Worm (Caenorhabditis elegans) whole organism, late embryonic: ENCODE measurements around the gene H20E11.2.

Source experiments
- K09A11.1 ChIP-seq: sonication (generic microtip); optimal IDR thresholded peaks from 2 replicates; lab custom pipeline; 2017; ENCODE audit warnings: antibody characterized with exemption, mild to moderate bottlenecking, missing genetic modification characterization, missing compliant biosample characterization; ENCODE audit not compliant: insufficient read depth
- Y22D7AL.16 ChIP-seq: sonication (generic microtip); optimal IDR thresholded peaks from 2 replicates; lab custom pipeline; 2016; ENCODE audit warnings: missing genetic modification characterization, missing compliant biosample characterization
- ahr-1 ChIP-seq: sonication (generic microtip); optimal IDR thresholded peaks from 2 replicates; lab custom pipeline; 2016; ENCODE audit warnings: missing genetic modification characterization, missing compliant biosample characterization
- ceh-18 ChIP-seq: sonication (generic microtip); optimal IDR thresholded peaks from 2 replicates; lab custom pipeline; 2016; ENCODE audit warnings: missing genetic modification characterization, missing compliant biosample characterization
- ceh-2 ChIP-seq: sonication (generic microtip); optimal IDR thresholded peaks from 2 replicates; lab custom pipeline; 2016; ENCODE audit warnings: missing genotype, missing genetic modification characterization, missing compliant biosample characterization
- ceh-24 ChIP-seq: sonication (generic microtip); optimal IDR thresholded peaks from 2 replicates; lab custom pipeline; 2016; ENCODE audit warnings: mild to moderate bottlenecking, missing genetic modification characterization, missing compliant biosample characterization
- ceh-30 ChIP-seq: fragments of 150-350 bp; optimal IDR thresholded peaks from 2 replicates; lab custom pipeline; 2014; ENCODE audit warnings: missing biosample characterization, missing genetic modification characterization
- ceh-34 ChIP-seq: sonication (generic microtip); optimal IDR thresholded peaks from 2 replicates; lab custom pipeline; 2016; ENCODE audit warnings: mild to moderate bottlenecking, missing genetic modification characterization, missing compliant biosample characterization
- ceh-48 ChIP-seq: sonication (generic microtip); optimal IDR thresholded peaks from 2 replicates; lab custom pipeline; 2016; ENCODE audit warnings: missing genetic modification characterization, inconsistent platforms, missing compliant biosample characterization
- ceh-9 ChIP-seq: sonication (generic microtip); optimal IDR thresholded peaks from 2 replicates; lab custom pipeline; 2016; ENCODE audit warnings: mild to moderate bottlenecking, missing genetic modification characterization, inconsistent platforms, missing compliant biosample characterization
- che-1 ChIP-seq: sonication (generic microtip); optimal IDR thresholded peaks from 2 replicates; lab custom pipeline; 2016; ENCODE audit warnings: mild to moderate bottlenecking, missing genetic modification characterization, missing compliant biosample characterization
- dve-1 ChIP-seq: sonication (generic microtip); optimal IDR thresholded peaks from 2 replicates; lab custom pipeline; 2017; ENCODE audit warnings: antibody characterized with exemption, mild to moderate bottlenecking, missing genetic modification characterization, missing compliant biosample characterization
- elt-2 ChIP-seq: sonication (generic microtip); optimal IDR thresholded peaks from 2 replicates; lab custom pipeline; 2016; ENCODE audit warnings: missing genetic modification reagents, missing genetic modification characterization, missing compliant biosample characterization
- elt-4 ChIP-seq: sonication (generic microtip); optimal IDR thresholded peaks from 2 replicates; lab custom pipeline; 2016; ENCODE audit warnings: missing genetic modification characterization, missing compliant biosample characterization
- ets-4 ChIP-seq: sonication (generic microtip); optimal IDR thresholded peaks from 2 replicates; lab custom pipeline; 2016; ENCODE audit warnings: missing genetic modification characterization, missing compliant biosample characterization
- fax-1 ChIP-seq: sonication (generic microtip); optimal IDR thresholded peaks from 2 replicates; lab custom pipeline; 2016; ENCODE audit warnings: missing genotype, missing genetic modification characterization, missing compliant biosample characterization
- fkh-6 ChIP-seq: sonication (generic microtip); optimal IDR thresholded peaks from 2 replicates; lab custom pipeline; 2016; ENCODE audit warnings: missing genetic modification characterization, missing compliant biosample characterization
- gmeb-2 ChIP-seq: sonication (generic microtip); optimal IDR thresholded peaks from 2 replicates; lab custom pipeline; 2016; ENCODE audit warnings: missing genetic modification characterization, inconsistent platforms, missing compliant biosample characterization
- hlh-13 ChIP-seq: fragments of 200-800 bp; sonication (Bioruptor generic); optimal IDR thresholded peaks from 2 replicates; lab custom pipeline; 2018; ENCODE audit warnings: mild to moderate bottlenecking, missing genetic modification characterization, missing compliant biosample characterization
- hlh-6 ChIP-seq: sonication (generic microtip); optimal IDR thresholded peaks from 2 replicates; lab custom pipeline; 2016; ENCODE audit warnings: missing genotype, missing genetic modification characterization, missing compliant biosample characterization
- hlh-8 ChIP-seq: sonication (generic microtip); optimal IDR thresholded peaks from 2 replicates; lab custom pipeline; 2016; ENCODE audit warnings: missing genotype, missing genetic modification characterization, missing compliant biosample characterization
- lim-6 ChIP-seq: sonication (generic microtip); optimal IDR thresholded peaks from 2 replicates; lab custom pipeline; 2016; ENCODE audit warnings: missing genetic modification characterization, missing compliant biosample characterization
- pag-3 ChIP-seq: sonication (generic microtip); optimal IDR thresholded peaks from 2 replicates; lab custom pipeline; 2016; ENCODE audit warnings: missing compliant biosample characterization, missing genetic modification characterization, borderline replicate concordance
- pat-9 ChIP-seq: fragments of 200-800 bp; sonication (Bioruptor generic); optimal IDR thresholded peaks from 2 replicates; lab custom pipeline; 2018; ENCODE audit warnings: mild to moderate bottlenecking, missing genetic modification characterization, moderate library complexity, missing compliant biosample characterization
- pha-2 ChIP-seq: sonication (generic microtip); optimal IDR thresholded peaks from 2 replicates; lab custom pipeline; 2017; ENCODE audit warnings: mild to moderate bottlenecking, missing genetic modification characterization, missing compliant biosample characterization
- rnt-1 ChIP-seq: sonication (generic microtip); optimal IDR thresholded peaks from 2 replicates; lab custom pipeline; 2016; ENCODE audit warnings: missing genetic modification characterization, missing compliant biosample characterization
- sox-4 ChIP-seq: sonication (generic microtip); optimal IDR thresholded peaks from 2 replicates; lab custom pipeline; 2017; ENCODE audit warnings: mild to moderate bottlenecking, missing genetic modification characterization, inconsistent platforms, missing compliant biosample characterization
- syd-9 ChIP-seq: sonication (generic microtip); optimal IDR thresholded peaks from 2 replicates; lab custom pipeline; 2016; ENCODE audit warnings: mild to moderate bottlenecking, missing genetic modification characterization, moderate library complexity, missing compliant biosample characterization
- tbx-2 ChIP-seq: sonication (generic microtip); optimal IDR thresholded peaks from 2 replicates; lab custom pipeline; 2016; ENCODE audit warnings: missing genetic modification characterization, missing compliant biosample characterization
- ttx-3 ChIP-seq: sonication (generic microtip); optimal IDR thresholded peaks from 2 replicates; lab custom pipeline; 2016; ENCODE audit warnings: missing genetic modification reagents, missing genetic modification characterization, missing compliant biosample characterization
- unc-3 ChIP-seq, 2 experiments: fragments of 200-800 bp in 1 of 2; sonication (Bioruptor generic) in 1 of 2; sonication (generic microtip) in 1 of 2; conservative IDR thresholded peaks in 1 of 2; optimal IDR thresholded peaks in 1 of 2; 2 replicates each; pipeline versions ENCODE4 v1.3.6 to Lab custom; 2016 to 2022; ENCODE audit warnings: missing compliant biosample characterization in 2 of 2, missing genetic modification characterization in 2 of 2, missing genetic modification reagents in 1 of 2
- unc-42 ChIP-seq: sonication (generic microtip); optimal IDR thresholded peaks from 2 replicates; lab custom pipeline; 2016; ENCODE audit warnings: missing genotype, missing genetic modification characterization, missing compliant biosample characterization
- unc-55 ChIP-seq: sonication (generic microtip); optimal IDR thresholded peaks from 2 replicates; lab custom pipeline; 2017; ENCODE audit warnings: missing biosample characterization, missing genetic modification reagents, missing genetic modification characterization

H20E11.2 gene

ce11 chrIV:6818369-6818768, 9.2 kb upstream of the H20E11.2 start, which contains the start of gene C17H12.8:
TSS of gene C17H12.8 (plus strand) at chrIV:6818703.
- no peak for TF ChIP-seq Y22D7AL.16 (tag; lab: Kevin White, UChicago)
- TF ChIP-seq elt-2 (tag; lab: Kevin White, UChicago): peak; percentile 76

DNA sequence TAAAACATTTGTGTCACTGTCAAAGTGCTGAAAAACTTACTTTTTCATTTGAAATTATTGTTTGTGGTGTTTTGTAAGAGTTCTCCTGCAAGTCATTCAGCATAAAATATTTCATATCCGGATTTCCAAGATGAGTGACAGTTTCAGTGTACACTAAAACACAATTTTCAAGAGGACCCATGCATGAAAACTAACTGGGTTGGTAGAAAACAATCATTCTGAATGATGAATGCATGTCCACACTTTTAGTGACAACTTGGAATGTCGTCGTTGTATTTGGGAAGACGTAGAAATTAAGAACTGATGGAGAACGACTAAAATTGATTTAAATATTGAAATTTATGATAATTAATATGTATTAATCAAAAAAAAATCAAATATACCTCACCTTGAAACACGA, 5.9 kb upstream of the H20E11.2 start:
- TF ChIP-seq ets-4 (no peak), che-1 (tag; lab: Kevin White, UChicago) (no peak), ceh-9 (tag; lab: Kevin White, UChicago) (no peak), syd-9 (no peak), rnt-1 (tag; lab: Kevin White, UChicago) (no peak), ceh-30 (tag; lab: Kevin White, UChicago) (no peak), sox-4 (tag; lab: Kevin White, UChicago) (no peak), elt-4 (no peak), ceh-24 (tag; lab: Kevin White, UChicago) (no peak), ahr-1 (no peak)

ce11 chrIV:6822406-6822805, 5.2 kb upstream of the H20E11.2 start, which contains the start of gene C17H12.6:
TSS of gene C17H12.6 (minus strand) at chrIV:6822506.
- TF ChIP-seq elt-2 (tag; lab: Kevin White, UChicago) (no peak), pag-3 (no peak), unc-55 (GFP tag; lab: Kevin White, UChicago) (no peak), fkh-6 (tag; lab: Kevin White, UChicago) (no peak), unc-3 (GFP tag; conservative IDR thresholded peaks at IDR 0.05; lab: Robert Waterston, UW) (no peak), unc-3 (tag; optimal IDR thresholded peaks at IDR 0.05; lab: Kevin White, UChicago) (no peak), K09A11.1 (no peak), dve-1 (tag; lab: Kevin White, UChicago) (no peak), hlh-8 (tag; lab: Kevin White, UChicago) (no peak), tbx-2 (tag; lab: Kevin White, UChicago) (no peak), unc-42 (tag; lab: Kevin White, UChicago) (no peak), hlh-13 (no peak), ttx-3 (tag; lab: Kevin White, UChicago) (no peak), ceh-18 (tag; lab: Kevin White, UChicago) (no peak)
- TF ChIP-seq, all 69 proteins: peak for 0

DNA sequence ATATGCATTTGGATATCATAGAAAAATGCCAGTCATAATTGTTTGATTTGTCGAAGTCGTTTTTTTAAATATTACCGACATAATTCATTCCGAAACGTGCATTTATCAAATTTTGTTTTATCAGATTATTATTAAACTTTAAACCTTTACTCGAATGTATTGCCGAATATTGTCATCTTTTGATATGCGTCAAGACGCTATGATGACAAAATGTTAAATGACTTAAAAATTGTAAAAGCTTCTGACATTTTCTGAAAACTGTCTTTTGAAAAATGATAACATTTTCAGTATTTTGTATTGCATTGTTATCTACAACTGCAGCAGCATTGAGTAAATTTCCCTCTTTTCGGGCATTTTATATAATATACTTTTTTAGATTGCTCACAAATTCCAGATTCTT, 3.0 kb upstream of the H20E11.2 start, which contains the start of gene H20E11.3:
Gene H20E11.3 (plus strand): TSS at position 195 of the 400 bp plus-strand sequence.
- TF ChIP-seq ceh-24 (tag; lab: Kevin White, UChicago) (no peak), hlh-6 (tag; lab: Kevin White, UChicago) (no peak)
- TF ChIP-seq, all 69 proteins: peak for 0

DNA sequence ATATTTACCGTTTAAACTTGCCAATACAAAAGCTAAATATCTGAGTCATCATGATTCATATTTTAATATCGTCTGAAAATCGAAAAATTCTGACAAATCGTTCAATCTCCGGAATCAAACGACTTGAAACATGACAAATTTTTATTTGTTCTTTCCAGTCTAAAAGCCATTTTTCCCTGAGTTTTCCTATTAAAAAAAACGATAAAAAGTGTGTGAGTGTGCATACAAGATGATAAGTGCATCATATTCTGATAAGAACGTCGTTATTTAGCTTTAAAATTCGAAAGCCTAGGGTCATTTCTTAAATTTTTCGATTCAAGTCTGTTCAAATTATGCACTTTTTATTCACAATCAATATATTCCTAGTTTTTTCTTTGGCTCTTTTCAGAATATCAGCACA, 2.3 kb downstream of the H20E11.2 start, which contains the start of gene H20E11.1:
Gene H20E11.1 (plus strand): TSS at position 244 of the 400 bp plus-strand sequence.
- TF ChIP-seq ceh-18 (tag; lab: Kevin White, UChicago) (no peak), hlh-13 (no peak), fax-1 (tag; lab: Kevin White, UChicago) (no peak), pha-2 (tag; lab: Kevin White, UChicago) (no peak), pat-9 (no peak), ceh-34 (tag; lab: Kevin White, UChicago) (no peak), gmeb-2 (no peak), ceh-48 (no peak), syd-9 (no peak), lim-6 (tag; lab: Kevin White, UChicago) (no peak), ceh-2 (tag; lab: Kevin White, UChicago) (no peak)
- TF ChIP-seq, all 69 proteins: peak for 0
